Fruit fly (Drosophila melanogaster) whole organism, embryonic: ENCODE measurements around the gene Mbs.

Experiments
- CG11696 ChIP-seq: fragments of 200-800 bp; sonication (Bioruptor generic); IDR thresholded peaks from 2 replicates; pipeline ENCODE4 v1.3.6; 2022; ENCODE audit warnings: missing biosample characterization, missing genetic modification characterization
- CG12155 ChIP-seq: fragments of 200-800 bp; sonication (Bioruptor generic); optimal IDR thresholded peaks from 3 replicates; lab custom pipeline; 2016; ENCODE audit warnings: missing biosample characterization, missing genetic modification characterization
- CG12744 ChIP-seq: fragments of 200-800 bp; sonication (Bioruptor generic); optimal IDR thresholded peaks from 2 replicates; lab custom pipeline; 2016; ENCODE audit warnings: missing biosample characterization, missing genetic modification characterization
- CG13624 ChIP-seq: fragments of 200-800 bp; sonication (Bioruptor generic); optimal IDR thresholded peaks from 2 replicates; lab custom pipeline; 2016; ENCODE audit warnings: missing biosample characterization, missing genetic modification characterization
- CG14710 ChIP-seq: fragments of 200-800 bp; sonication (Bioruptor generic); optimal IDR thresholded peaks from 3 replicates; lab custom pipeline; 2019; ENCODE audit warnings: missing biosample characterization, mild to moderate bottlenecking, missing genetic modification characterization, moderate library complexity
- CG15479 ChIP-seq: fragments of 200-800 bp; sonication (Bioruptor generic); optimal IDR thresholded peaks from 3 replicates; lab custom pipeline; 2019; ENCODE audit warnings: missing biosample characterization, mild to moderate bottlenecking, missing genetic modification characterization, moderate library complexity
- CG1647 ChIP-seq: fragments of 200-800 bp; sonication (Bioruptor generic); optimal IDR thresholded peaks from 3 replicates; lab custom pipeline; 2016; ENCODE audit warnings: missing biosample characterization, missing genetic modification characterization
- CG17361 ChIP-seq: fragments of 200-800 bp; sonication (Bioruptor generic); IDR thresholded peaks from 3 replicates; pipeline ENCODE4 v1.3.6; 2022; ENCODE audit warnings: missing biosample characterization, missing genetic modification characterization
- CG17829 ChIP-seq: fragments of 200-800 bp; optimal IDR thresholded peaks from 2 replicates; lab custom pipeline; 2019; ENCODE audit warnings: missing biosample characterization, mild to moderate bottlenecking, missing genetic modification characterization, moderate library complexity
- CG2129 ChIP-seq: fragments of 200-800 bp; sonication (Bioruptor generic); IDR thresholded peaks from 2 replicates; pipeline ENCODE4 v1.3.6; 2022; ENCODE audit warnings: missing biosample characterization, missing genetic modification characterization; ENCODE audit not compliant: partially characterized antibody
- CG30431 ChIP-seq: fragments of 200-800 bp; sonication (Bioruptor generic); optimal IDR thresholded peaks from 2 replicates; lab custom pipeline; 2017; ENCODE audit warnings: missing biosample characterization, missing genetic modification characterization
- CG3065 ChIP-seq: fragments of 200-800 bp; sonication (Bioruptor generic); optimal IDR thresholded peaks from 2 replicates; lab custom pipeline; 2016; ENCODE audit warnings: missing biosample characterization, missing genetic modification characterization
- CG3847 ChIP-seq: fragments of 200-800 bp; sonication (Bioruptor generic); IDR thresholded peaks from 2 replicates; pipeline ENCODE4 v1.3.6; 2022; ENCODE audit warnings: missing biosample characterization, missing genetic modification characterization
- CG43689 ChIP-seq: fragments of 200-800 bp; sonication (Bioruptor generic); IDR thresholded peaks from 2 replicates; pipeline ENCODE4 v1.3.6; 2022; ENCODE audit warnings: missing biosample characterization, missing genetic modification characterization
- CG4854 ChIP-seq: fragments of 200-800 bp; sonication (Bioruptor generic); optimal IDR thresholded peaks from 2 replicates; lab custom pipeline; 2016; ENCODE audit warnings: missing biosample characterization, missing genetic modification characterization, inconsistent platforms
- CG5245 ChIP-seq: fragments of 200-800 bp; sonication (Bioruptor generic); optimal IDR thresholded peaks from 3 replicates; lab custom pipeline; 2016; ENCODE audit warnings: missing biosample characterization, missing genetic modification characterization
- CG7556 ChIP-seq: fragments of 200-800 bp; sonication (Bioruptor generic); optimal IDR thresholded peaks from 2 replicates; lab custom pipeline; 2017; ENCODE audit warnings: missing biosample characterization, mild to moderate bottlenecking, missing genetic modification characterization
- CG7928 ChIP-seq: fragments of 200-800 bp; sonication (Bioruptor generic); optimal IDR thresholded peaks from 2 replicates; lab custom pipeline; 2017; ENCODE audit warnings: missing biosample characterization, mild to moderate bottlenecking, missing genetic modification characterization
- CG8478 ChIP-seq: fragments of >200 bp; optimal IDR thresholded peaks from 2 replicates; lab custom pipeline; 2018
- CHES-1-like ChIP-seq: fragments of 200-800 bp; sonication (Bioruptor generic); optimal IDR thresholded peaks from 2 replicates; lab custom pipeline; 2016; ENCODE audit warnings: missing biosample characterization, missing genetic modification characterization
- Camta ChIP-seq: fragments of 200-800 bp; sonication (Bioruptor generic); optimal IDR thresholded peaks from 2 replicates; lab custom pipeline; 2016; ENCODE audit warnings: missing biosample characterization, missing genetic modification characterization
- D19A ChIP-seq: fragments of 200-800 bp; optimal IDR thresholded peaks from 3 replicates; lab custom pipeline; 2019; ENCODE audit warnings: missing biosample characterization, mild to moderate bottlenecking, missing genetic modification characterization, moderate library complexity
- Dp ChIP-seq: fragments of 200-800 bp; sonication (Bioruptor generic); optimal IDR thresholded peaks from 2 replicates; lab custom pipeline; 2018; ENCODE audit warnings: missing biosample characterization, mild to moderate bottlenecking, missing genetic modification characterization, moderate library complexity
- Eip74EF ChIP-seq, 2 experiments: fragments of 200-800 bp in 1 of 2; fragments of >200 bp in 1 of 2; sonication (Bioruptor generic) in 1 of 2; optimal IDR thresholded peaks; 2 replicates each; lab custom pipeline; 2017 to 2019; ENCODE audit warnings: missing biosample characterization in 2 of 2, missing genetic modification characterization in 2 of 2, mild to moderate bottlenecking in 1 of 2, moderate library complexity in 1 of 2
- Hey ChIP-seq: fragments of 200-800 bp; sonication (Bioruptor generic); optimal IDR thresholded peaks from 3 replicates; lab custom pipeline; 2018; ENCODE audit warnings: missing biosample characterization, mild to moderate bottlenecking, missing genetic modification characterization
- Med ChIP-seq: fragments of 200-800 bp; sonication (Bioruptor generic); peaks from one replicate; lab custom pipeline; 2016; ENCODE audit warnings: missing biosample characterization, missing genetic modification characterization, mild to moderate bottlenecking, inconsistent platforms, moderate library complexity
- Myb ChIP-seq: fragments of 200-800 bp; sonication (Bioruptor generic); optimal IDR thresholded peaks from 2 replicates; lab custom pipeline; 2016; ENCODE audit warnings: missing biosample characterization, missing genetic modification characterization
- NfI ChIP-seq: fragments of 200-800 bp; sonication (Bioruptor generic); optimal IDR thresholded peaks from 3 replicates; lab custom pipeline; 2018; ENCODE audit warnings: missing biosample characterization, mild to moderate bottlenecking, missing genetic modification characterization, moderate library complexity
- Xbp1 ChIP-seq: fragments of 200-800 bp; sonication (Bioruptor generic); optimal IDR thresholded peaks from 3 replicates; lab custom pipeline; 2016; ENCODE audit warnings: missing biosample characterization, mild to moderate bottlenecking, missing genetic modification characterization
- al ChIP-seq: fragments of 200-800 bp; sonication (Bioruptor generic); IDR thresholded peaks from 2 replicates; pipeline ENCODE4 v1.3.6; 2022; ENCODE audit warnings: missing biosample characterization, missing genetic modification characterization
- ash1 ChIP-seq: fragments of 200-800 bp; sonication (Bioruptor generic); optimal IDR thresholded peaks from 2 replicates; lab custom pipeline; 2018; ENCODE audit warnings: missing biosample characterization, mild to moderate bottlenecking, missing genetic modification characterization
- cato ChIP-seq: fragments of 200-800 bp; sonication (Bioruptor generic); optimal IDR thresholded peaks from 2 replicates; lab custom pipeline; 2016; ENCODE audit warnings: missing biosample characterization, missing genetic modification characterization, borderline replicate concordance
- ci ChIP-seq: fragments of 200-800 bp; sonication (Bioruptor generic); IDR thresholded peaks from 3 replicates; pipeline ENCODE4 v1.3.6; 2022; ENCODE audit warnings: missing biosample characterization, missing genetic modification characterization
- danr ChIP-seq: fragments of 200-800 bp; sonication (Bioruptor generic); IDR thresholded peaks from 2 replicates; pipeline ENCODE4 v1.3.6; 2022; ENCODE audit warnings: missing biosample characterization, missing genetic modification characterization
- dysf ChIP-seq: fragments of 200-800 bp; sonication (Bioruptor generic); IDR thresholded peaks from 3 replicates; pipeline ENCODE4 v1.3.6; 2022; ENCODE audit warnings: missing biosample characterization, missing genetic modification characterization
- fd102C ChIP-seq: fragments of 200-800 bp; sonication (Bioruptor generic); optimal IDR thresholded peaks from 2 replicates; lab custom pipeline; 2018; ENCODE audit warnings: missing biosample characterization, mild to moderate bottlenecking, missing genetic modification characterization, moderate library complexity
- fd3F ChIP-seq: fragments of 200-800 bp; sonication (Bioruptor generic); optimal IDR thresholded peaks from 2 replicates; lab custom pipeline; 2018; ENCODE audit warnings: missing biosample characterization, mild to moderate bottlenecking, missing genetic modification characterization, moderate library complexity
- fu2 ChIP-seq: fragments of 200-800 bp; sonication (Bioruptor generic); optimal IDR thresholded peaks from 2 replicates; lab custom pipeline; 2016; ENCODE audit warnings: missing biosample characterization, missing genetic modification characterization
- gfzf ChIP-seq: fragments of 200-800 bp; sonication (Bioruptor generic); optimal IDR thresholded peaks from 2 replicates; lab custom pipeline; 2016; ENCODE audit warnings: missing biosample characterization, mild to moderate bottlenecking, missing genetic modification characterization, moderate library complexity
- grn ChIP-seq: fragments of 200-800 bp; sonication (Bioruptor generic); optimal IDR thresholded peaks from 3 replicates; lab custom pipeline; 2017; ENCODE audit warnings: missing biosample characterization, missing genetic modification characterization
- gt ChIP-seq: fragments of 200-800 bp; sonication (Bioruptor generic); IDR thresholded peaks from 2 replicates; pipeline ENCODE4 v1.3.6; 2022; ENCODE audit warnings: missing biosample characterization, missing genetic modification characterization
- her ChIP-seq: fragments of 200-800 bp; sonication (Bioruptor generic); optimal IDR thresholded peaks from 2 replicates; lab custom pipeline; 2016; ENCODE audit warnings: missing biosample characterization, missing genetic modification characterization
- klu ChIP-seq: fragments of 200-800 bp; sonication (Bioruptor generic); IDR thresholded peaks from 2 replicates; pipeline ENCODE4 v1.3.6; 2022; ENCODE audit warnings: missing biosample characterization, missing genetic modification characterization
- lbe ChIP-seq: fragments of 200-800 bp; sonication (Bioruptor generic); optimal IDR thresholded peaks from 2 replicates; lab custom pipeline; 2016; ENCODE audit warnings: missing biosample characterization, mild to moderate bottlenecking, missing genetic modification characterization
- mirr ChIP-seq: fragments of 200-800 bp; sonication (Bioruptor generic); optimal IDR thresholded peaks from 3 replicates; lab custom pipeline; 2018; ENCODE audit warnings: missing biosample characterization, mild to moderate bottlenecking, missing genetic modification characterization
- p53 ChIP-seq: fragments of 200-800 bp; sonication (Bioruptor generic); optimal IDR thresholded peaks from 2 replicates; lab custom pipeline; 2016; ENCODE audit warnings: missing biosample characterization, missing genetic modification characterization
- sc ChIP-seq, 3 experiments: fragments of >200 bp in 2 of 3; fragments of 200-800 bp in 1 of 3; sonication (Bioruptor generic) in 1 of 3; optimal IDR thresholded peaks; 2 replicates in 2 of 3; 3 replicates in 1 of 3; lab custom pipeline; 2017; ENCODE audit warnings: mild to moderate bottlenecking in 1 of 3, missing biosample characterization in 1 of 3, missing genetic modification characterization in 1 of 3, missing genetic modification reagents in 1 of 3
- ssp ChIP-seq: fragments of 200-800 bp; sonication (Bioruptor generic); IDR thresholded peaks from 2 replicates; pipeline ENCODE4 v1.3.6; 2022; ENCODE audit warnings: missing biosample characterization, missing genetic modification characterization
- zen ChIP-seq: fragments of 200-800 bp; sonication (Bioruptor generic); optimal IDR thresholded peaks from 3 replicates; lab custom pipeline; 2018; ENCODE audit warnings: missing biosample characterization, mild to moderate bottlenecking, missing genetic modification characterization, moderate library complexity

Gene Mbs

DNA sequence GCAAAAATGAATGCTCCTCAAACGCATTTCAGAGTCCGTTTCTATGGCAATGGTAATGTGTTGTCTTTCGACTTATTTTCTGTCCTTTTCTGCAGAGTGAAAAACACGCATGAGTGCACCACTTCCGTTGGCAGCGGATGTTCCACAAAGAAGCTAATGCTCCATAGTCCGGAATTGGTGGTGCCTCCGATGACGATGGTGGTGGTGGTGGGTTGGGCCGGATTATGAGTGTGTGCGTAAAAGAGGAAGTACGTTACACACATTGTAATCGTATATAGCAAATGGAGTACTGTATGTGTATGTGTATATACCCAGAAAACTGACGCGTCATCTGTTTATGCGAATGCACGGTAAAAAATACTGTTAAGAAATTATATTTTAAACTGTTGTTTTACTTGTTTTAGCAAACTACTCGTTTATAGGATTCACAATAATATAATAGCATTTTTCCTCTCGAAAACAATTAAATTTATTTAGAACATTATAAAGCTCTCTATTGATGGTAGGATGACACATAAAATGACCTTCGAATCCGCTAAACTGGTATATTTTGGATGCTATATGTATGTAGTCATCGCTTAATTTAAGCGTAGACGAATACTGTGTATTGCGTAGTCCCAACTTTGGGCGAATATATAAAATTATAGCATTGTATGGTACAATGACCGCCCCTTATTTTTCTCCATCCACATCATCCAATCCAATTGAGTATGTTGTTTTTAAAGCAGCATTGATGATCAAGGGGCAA lies 6.5 kb upstream of the Mbs start (continued):
- TF ChIP-seq CG43689, result no peak
- TF ChIP-seq al (GFP tag; lab: Robert Waterston, UW), result peak; percentile 43; the same call in 1 of the 2 replicates
- no peak for TF ChIP-seq Camta (GFP tag; lab: Kevin White, UChicago)
- no peak for TF ChIP-seq fu2
- peak; percentile 69 for TF ChIP-seq Med (GFP tag; lab: Kevin White, UChicago)
- 0 out of 2 replicates have a peak, but pooled peaks have one; percentile 30 for TF ChIP-seq CG3847 (GFP tag; lab: Robert Waterston, UW)
- peak; percentile 64 for TF ChIP-seq dysf (GFP tag; lab: Robert Waterston, UW)
- TF ChIP-seq CG15479 (GFP tag; lab: Kevin White, UChicago), result no peak
- TF ChIP-seq NfI (GFP tag; lab: Kevin White, UChicago), result no peak
- TF ChIP-seq CG17361 (GFP tag; lab: Robert Waterston, UW), result no peak; the same call in 1 of the 3 replicates
- TF ChIP-seq CG3065 (GFP tag; lab: Kevin White, UChicago), result no peak
- peak; percentile 4 for TF ChIP-seq ash1 (GFP tag; lab: Kevin White, UChicago)
- no peak for TF ChIP-seq gt (GFP tag; lab: Robert Waterston, UW)
- TF ChIP-seq her (GFP tag; lab: Kevin White, UChicago), result no peak
- TF ChIP-seq ssp (GFP tag; lab: Robert Waterston, UW), result no peak
- no peak for TF ChIP-seq CG13624 (GFP tag; lab: Kevin White, UChicago)
- TF ChIP-seq danr (GFP tag; lab: Robert Waterston, UW), result no peak
- peak; percentile 41 for TF ChIP-seq D19A (tag; lab: Kevin White, UChicago)
- no peak for TF ChIP-seq Dp
- peak; percentile 3 for TF ChIP-seq fd3F (GFP tag; lab: Kevin White, UChicago)
- no peak for TF ChIP-seq CG7928 (GFP tag; lab: Kevin White, UChicago)
- TF ChIP-seq klu (GFP tag; lab: Robert Waterston, UW), result no peak
- TF ChIP-seq zen (tag; lab: Kevin White, UChicago), result no peak
- TF ChIP-seq CG30431 (GFP tag; lab: Kevin White, UChicago), result no peak
- no peak for TF ChIP-seq Myb
- no peak for TF ChIP-seq gfzf (GFP tag; lab: Kevin White, UChicago)
- TF ChIP-seq CG12744, result no peak
- peak; percentile 11 for TF ChIP-seq Xbp1
- TF ChIP-seq sc (optimal IDR thresholded peaks at IDR 0.05; lab: Kevin White, UChicago), result no peak
- no peak for TF ChIP-seq sc (GFP tag; optimal IDR thresholded peaks at IDR 0.05; lab: Kevin White, UChicago)
- peak; percentile 42; the same call in 1 of the 2 replicates for TF ChIP-seq CG11696
- TF ChIP-seq Eip74EF (GFP tag; optimal IDR thresholded peaks at IDR 0.05; lab: Kevin White, UChicago), result peak in 1 of 2 experiments; percentile 58
- no peak for TF ChIP-seq Hey (tag; lab: Kevin White, UChicago)
- 0 out of 3 replicates have a peak, but pooled peaks have one; percentile 28 for TF ChIP-seq ci (GFP tag; lab: Robert Waterston, UW)
- peak; percentile 75 for TF ChIP-seq CG7556
- TF ChIP-seq p53 (GFP tag; lab: Kevin White, UChicago), result no peak
- TF ChIP-seq lbe (GFP tag; lab: Kevin White, UChicago), result no peak
- TF ChIP-seq CHES-1-like (GFP tag; lab: Kevin White, UChicago), result no peak
- TF ChIP-seq CG12155 (GFP tag; lab: Kevin White, UChicago), result no peak
- TF ChIP-seq mirr (GFP tag; lab: Kevin White, UChicago), result no peak
- TF ChIP-seq fd102C (GFP tag; lab: Kevin White, UChicago), result no peak
- TF ChIP-seq CG14710 (tag; lab: Kevin White, UChicago), result peak; percentile 12
- TF ChIP-seq CG2129 (GFP tag; lab: Robert Waterston, UW), result no peak
- TF ChIP-seq CG17829, result peak; percentile 40
- TF ChIP-seq cato (GFP tag; lab: Kevin White, UChicago), result no peak
- no peak for TF ChIP-seq CG5245 (GFP tag; lab: Kevin White, UChicago)
- TF ChIP-seq CG8478 (lab: Kevin White, UChicago), result no peak
- peak; percentile 2 for TF ChIP-seq grn (GFP tag; lab: Kevin White, UChicago)
- TF ChIP-seq CG4854 (GFP tag; lab: Kevin White, UChicago), result peak; percentile 47
- no peak for TF ChIP-seq CG1647 (GFP tag; lab: Kevin White, UChicago)
